Fruit fly (Drosophila melanogaster): ENCODE measurements around the gene CG5273.

CG5273 gene

dm6 chrX:755642-756332 lies 3.6 kb upstream of the CG5273 start (continued):
- peak; percentile 82 for TF ChIP-seq achi (GFP tag; optimal IDR thresholded peaks at IDR 0.05)
- peak; percentile 74 for TF ChIP-seq dac (GFP tag; optimal IDR thresholded peaks at IDR 0.05)
- TF ChIP-seq CG4318 (GFP tag; optimal IDR thresholded peaks at IDR 0.05): peak; percentile 81
- peak; percentile 65 for TF ChIP-seq Sox15 (GFP tag; optimal IDR thresholded peaks at IDR 0.05)
- peak; percentile 88 for TF ChIP-seq Met (GFP tag; optimal IDR thresholded peaks at IDR 0.05)
- TF ChIP-seq Eip93F (GFP tag; optimal IDR thresholded peaks at IDR 0.05): no peak
- TF ChIP-seq CG6854 (GFP tag; optimal IDR thresholded peaks at IDR 0.05): no peak
- peak; percentile 97 for TF ChIP-seq Eip78C (GFP tag)
- peak; percentile 86 for TF ChIP-seq CG10669 (GFP tag; optimal IDR thresholded peaks at IDR 0.05)

dm6 chrX:756856-757255 lies 2.5 kb upstream of the CG5273 start:
- TF ChIP-seq CG10669 (GFP tag; optimal IDR thresholded peaks at IDR 0.05) (no peak), eg (GFP tag; IDR thresholded peaks at IDR 0.05) (no peak), svp (GFP tag) (peak; percentile 43), Smox (GFP tag; optimal IDR thresholded peaks at IDR 0.05) (no peak), vri (GFP tag; optimal IDR thresholded peaks at IDR 0.05) (peak; percentile 64), fkh (GFP tag; optimal IDR thresholded peaks at IDR 0.05) (peak; percentile 26), Eip93F (GFP tag; optimal IDR thresholded peaks at IDR 0.05) (peak; percentile 54)

DNA sequence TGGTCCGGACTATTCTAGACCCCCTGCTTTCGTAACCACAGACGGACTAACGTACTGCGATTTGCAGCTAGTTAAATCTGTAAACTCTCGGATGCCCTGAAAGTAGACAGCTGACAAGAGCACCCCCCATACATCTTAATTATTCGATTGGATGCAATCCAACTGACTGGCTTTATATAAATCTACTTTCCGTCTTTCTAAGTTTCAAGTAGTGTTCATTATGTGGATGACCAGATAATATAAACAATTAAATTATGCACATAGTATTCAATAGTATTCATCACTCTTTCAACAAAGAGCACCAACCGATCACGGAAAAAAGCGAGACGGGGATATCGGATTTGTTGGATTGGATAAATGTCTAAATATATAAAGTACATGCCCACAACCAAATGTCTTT lies 2.7 kb downstream of the CG5273 start:
- TF ChIP-seq Eip75B (GFP tag; optimal IDR thresholded peaks at IDR 0.05): no peak
- TF ChIP-seq topi (GFP tag; optimal IDR thresholded peaks at IDR 0.05): no peak
- no peak for TF ChIP-seq CG34406 (GFP tag; optimal IDR thresholded peaks at IDR 0.05)
- TF ChIP-seq CG11762 (GFP tag; optimal IDR thresholded peaks at IDR 0.05; ENCODE audit: insufficient read depth): no peak
- no peak for TF ChIP-seq Sox14 (GFP tag; optimal IDR thresholded peaks at IDR 0.05)
- TF ChIP-seq CG11902 (GFP tag; optimal IDR thresholded peaks at IDR 0.05): no peak
- TF ChIP-seq Met (GFP tag; optimal IDR thresholded peaks at IDR 0.05): no peak
- no peak for TF ChIP-seq eg (GFP tag; IDR thresholded peaks at IDR 0.05)
- TF ChIP-seq acj6 (GFP tag; optimal IDR thresholded peaks at IDR 0.05): no peak
- no peak for TF ChIP-seq CG1621 (tag; optimal IDR thresholded peaks at IDR 0.05)
- no peak for TF ChIP-seq Blimp-1 (GFP tag; optimal IDR thresholded peaks at IDR 0.05)
- no peak for TF ChIP-seq CG8319 (GFP tag; optimal IDR thresholded peaks at IDR 0.05)
- TF ChIP-seq achi (GFP tag; optimal IDR thresholded peaks at IDR 0.05): no peak
- TF ChIP-seq CG9139 (GFP tag; optimal IDR thresholded peaks at IDR 0.05): no peak
- TF ChIP-seq Lpt (GFP tag; optimal IDR thresholded peaks at IDR 0.05): no peak
- TF ChIP-seq spab (GFP tag; optimal IDR thresholded peaks at IDR 0.05): no peak

DNA sequence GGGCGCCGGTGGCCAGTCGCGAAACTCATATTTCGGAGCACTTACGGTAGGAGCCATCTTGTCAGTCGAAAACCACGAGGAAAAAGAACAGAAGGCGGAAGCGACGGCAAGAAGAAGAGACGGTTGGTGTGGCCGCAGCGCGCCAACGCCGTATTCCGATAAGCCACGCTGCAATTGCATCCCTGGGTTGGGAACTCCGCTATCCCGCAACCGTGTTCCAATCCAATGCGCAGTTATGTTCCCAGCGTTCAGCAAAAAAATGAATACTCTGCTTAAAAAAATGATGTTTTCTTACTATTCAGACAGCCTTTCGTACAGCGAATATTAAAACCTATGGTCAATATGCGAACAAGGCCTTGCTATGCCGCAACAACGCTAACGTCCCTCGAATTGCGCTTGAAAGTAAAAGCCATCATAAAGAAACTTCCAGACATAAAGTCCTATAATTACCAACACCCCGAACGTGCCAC lies 5.7 kb downstream of the CG5273 start, which contains the start of gene RpL22:
TSS of gene RpL22 (minus strand) at position 92 of the 470 bp plus-strand sequence.
- TF ChIP-seq Smox (GFP tag; optimal IDR thresholded peaks at IDR 0.05) (peak; percentile 72), salr (GFP tag; optimal IDR thresholded peaks at IDR 0.05) (peak; percentile 8 to 73), CG15336 (GFP tag; IDR thresholded peaks at IDR 0.05) (peak; percentile 56; the same call in 1 of the 2 replicates), Ets96B (tag; optimal IDR thresholded peaks at IDR 0.05) (peak; percentile 28), Sox14 (GFP tag; optimal IDR thresholded peaks at IDR 0.05) (peak; percentile 87), OdsH (GFP tag; optimal IDR thresholded peaks at IDR 0.05) (peak; percentile 66), net (GFP tag; optimal IDR thresholded peaks at IDR 0.05) (peak; percentile 82), CG34406 (GFP tag; optimal IDR thresholded peaks at IDR 0.05) (peak; percentile 72), esn (GFP tag; optimal IDR thresholded peaks at IDR 0.05) (peak; percentile 84), CG6854 (GFP tag; optimal IDR thresholded peaks at IDR 0.05) (peak; percentile 91), CG8319 (GFP tag; optimal IDR thresholded peaks at IDR 0.05) (peak; percentile 42), acj6 (GFP tag; optimal IDR thresholded peaks at IDR 0.05) (peak; percentile 58), CG11294 (GFP tag; IDR thresholded peaks at IDR 0.05) (no peak), cyc (GFP tag; optimal IDR thresholded peaks at IDR 0.05) (peak; percentile 81), spab (GFP tag; optimal IDR thresholded peaks at IDR 0.05) (peak; percentile 22), dsx (GFP tag; optimal IDR thresholded peaks at IDR 0.05; ENCODE audit: poor library complexity, severe bottlenecking) (peak; percentile 3), Hr4 (GFP tag; optimal IDR thresholded peaks at IDR 0.05) (peak; percentile 3), CG1621 (tag; optimal IDR thresholded peaks at IDR 0.05) (peak; percentile 78), Met (GFP tag; optimal IDR thresholded peaks at IDR 0.05) (peak; percentile 80), CG11762 (GFP tag; optimal IDR thresholded peaks at IDR 0.05; ENCODE audit: insufficient read depth) (peak; percentile 51), achi (GFP tag; optimal IDR thresholded peaks at IDR 0.05) (peak; percentile 60), Sox102F (GFP tag; optimal IDR thresholded peaks at IDR 0.05) (peak; percentile 66), Hr39 (GFP tag; optimal IDR thresholded peaks at IDR 0.05) (peak; percentile 67), Lpt (GFP tag; optimal IDR thresholded peaks at IDR 0.05) (peak; percentile 32), CG7368 (GFP tag; optimal IDR thresholded peaks at IDR 0.05) (peak; percentile 81), lz (GFP tag; optimal IDR thresholded peaks at IDR 0.05) (peak; percentile 82), CG31627 (GFP tag; optimal IDR thresholded peaks at IDR 0.05) (peak; percentile 70), fkh (GFP tag; optimal IDR thresholded peaks at IDR 0.05) (peak; percentile 66), CG32006 (GFP tag; optimal IDR thresholded peaks at IDR 0.05) (peak; percentile 36)
